Worm (Caenorhabditis elegans) whole organism, L1 larva: ENCODE data around the gene msp-74.
"Not testable (repeated sequence)": the region's sequence is repeated elsewhere in the genome, so short reads cannot be mapped to it uniquely, and the experiment has no call there.

Experiments used
- C04F5.9 ChIP-seq: sonication (generic microtip); optimal IDR thresholded peaks from 2 replicates; lab custom pipeline; 2016; ENCODE audit warnings: missing genetic modification characterization, missing compliant biosample characterization
- F16B12.6 ChIP-seq: fragments of 150-350 bp; optimal IDR thresholded peaks from 2 replicates; lab custom pipeline; 2014; ENCODE audit warnings: missing biosample characterization, missing genetic modification characterization
- aha-1 ChIP-seq: fragments of 150-350 bp; optimal IDR thresholded peaks from 2 replicates; lab custom pipeline; 2014; ENCODE audit warnings: missing biosample characterization, missing genetic modification characterization
- alr-1 ChIP-seq: fragments of 200-800 bp; sonication (Bioruptor generic); optimal IDR thresholded peaks from 2 replicates; lab custom pipeline; 2018; ENCODE audit warnings: borderline replicate concordance, mild to moderate bottlenecking, missing genetic modification characterization, missing compliant biosample characterization
- ceh-63 ChIP-seq: fragments of 200-800 bp; sonication (Bioruptor generic); optimal IDR thresholded peaks from 2 replicates; lab custom pipeline; 2018; ENCODE audit warnings: mild to moderate bottlenecking, missing genetic modification characterization, missing compliant biosample characterization
- ceh-88 ChIP-seq: fragments of 200-800 bp; sonication (Bioruptor generic); IDR thresholded peaks from 2 replicates; pipeline ENCODE4 v1.3.6; 2022; ENCODE audit warnings: missing genetic modification characterization, missing compliant biosample characterization
- dpl-1 ChIP-seq, 3 experiments: fragments of 150-350 bp in 2 of 3; sonication (generic microtip) in 1 of 3; optimal IDR thresholded peaks; 2 replicates each; lab custom pipeline; 2014 to 2017; ENCODE audit warnings: missing biosample characterization in 3 of 3, missing genetic modification characterization in 3 of 3, missing genetic modification reagents in 3 of 3
- dsc-1 ChIP-seq: sonication (generic microtip); optimal IDR thresholded peaks from 2 replicates; lab custom pipeline; 2016; ENCODE audit warnings: mild to moderate bottlenecking, missing genetic modification characterization, missing compliant biosample characterization
- efl-3 ChIP-seq: fragments of 200-800 bp; sonication (Bioruptor generic); optimal IDR thresholded peaks from 2 replicates; lab custom pipeline; 2018; ENCODE audit warnings: mild to moderate bottlenecking, missing genetic modification characterization, missing compliant biosample characterization
- egl-13 ChIP-seq: sonication (generic microtip); optimal IDR thresholded peaks from 2 replicates; lab custom pipeline; 2016; ENCODE audit warnings: missing genotype, missing genetic modification reagents, missing genetic modification characterization, missing compliant biosample characterization
- elt-2 ChIP-seq: sonication (generic microtip); optimal IDR thresholded peaks from 2 replicates; lab custom pipeline; 2016; ENCODE audit warnings: missing genetic modification characterization, mild to moderate bottlenecking, inconsistent platforms, missing compliant biosample characterization, missing genetic modification reagents
- elt-3 ChIP-seq, 6 experiments: fragments of 150-350 bp in 1 of 6; sonication (generic microtip); optimal IDR thresholded peaks; 2 replicates each; lab custom pipeline; 2017 to 2018; ENCODE audit warnings: missing biosample characterization in 6 of 6, missing genetic modification characterization in 6 of 6, inconsistent platforms in 1 of 6
- ets-5 ChIP-seq: fragments of 200-800 bp; sonication (Bioruptor generic); IDR thresholded peaks from 2 replicates; pipeline ENCODE4 v1.3.6; 2022; ENCODE audit warnings: missing genetic modification characterization, missing compliant biosample characterization
- fkh-4 ChIP-seq: sonication (generic microtip); optimal IDR thresholded peaks from 2 replicates; lab custom pipeline; 2016; ENCODE audit warnings: missing compliant biosample characterization, missing genetic modification characterization, borderline replicate concordance
- fos-1 ChIP-seq: fragments of 150-350 bp; optimal IDR thresholded peaks from 2 replicates; lab custom pipeline; 2014; ENCODE audit warnings: missing biosample characterization, missing genetic modification characterization
- grh-1 ChIP-seq: fragments of 200-800 bp; sonication (Bioruptor generic); IDR thresholded peaks from 2 replicates; pipeline ENCODE4 v1.3.6; 2022; ENCODE audit warnings: missing genetic modification reagents, missing genetic modification characterization, missing compliant biosample characterization
- hlh-4 ChIP-seq: sonication (generic microtip); optimal IDR thresholded peaks from 2 replicates; lab custom pipeline; 2016; ENCODE audit warnings: mild to moderate bottlenecking, missing genetic modification characterization, missing compliant biosample characterization
- irx-1 ChIP-seq: sonication (generic microtip); optimal IDR thresholded peaks from 2 replicates; lab custom pipeline; 2016; ENCODE audit warnings: missing genetic modification characterization, missing compliant biosample characterization
- lin-13 ChIP-seq: fragments of 150-350 bp; optimal IDR thresholded peaks from 2 replicates; lab custom pipeline; 2014; ENCODE audit warnings: missing biosample characterization, missing genetic modification reagents, missing genetic modification characterization
- lin-35 ChIP-seq, 2 experiments: fragments of 150-350 bp; optimal IDR thresholded peaks; 2 replicates each; lab custom pipeline; 2014; ENCODE audit warnings: missing biosample characterization in 2 of 2, missing genetic modification characterization in 2 of 2, missing genetic modification reagents in 2 of 2
- lin-39 ChIP-seq: fragments of 150-350 bp; optimal IDR thresholded peaks from 2 replicates; lab custom pipeline; 2014; ENCODE audit warnings: missing biosample characterization, missing genetic modification reagents, missing genetic modification characterization
- lir-3 ChIP-seq: sonication (generic microtip); optimal IDR thresholded peaks from 2 replicates; lab custom pipeline; 2016; ENCODE audit warnings: mild to moderate bottlenecking, missing genetic modification characterization, moderate library complexity, missing compliant biosample characterization; ENCODE audit not compliant: poor library complexity
- lsy-2 ChIP-seq, 2 experiments: fragments of 150-350 bp; optimal IDR thresholded peaks; 2 replicates each; lab custom pipeline; 2014; ENCODE audit warnings: missing biosample characterization in 2 of 2, missing genetic modification characterization in 2 of 2
- mef-2 ChIP-seq: fragments of 150-350 bp; optimal IDR thresholded peaks from 2 replicates; lab custom pipeline; 2014; ENCODE audit warnings: missing biosample characterization, missing genetic modification characterization
- nhr-19 ChIP-seq: fragments of 200-800 bp; sonication (Bioruptor generic); conservative IDR thresholded peaks from 2 replicates; pipeline ENCODE4 v1.3.6; 2022; ENCODE audit warnings: missing genetic modification characterization, missing compliant biosample characterization
- nhr-28 ChIP-seq: fragments of 150-350 bp; optimal IDR thresholded peaks from 2 replicates; lab custom pipeline; 2014; ENCODE audit warnings: missing biosample characterization, missing genetic modification characterization
- nhr-47 ChIP-seq: sonication (generic microtip); optimal IDR thresholded peaks from 2 replicates; lab custom pipeline; 2016; ENCODE audit warnings: mild to moderate bottlenecking, missing genetic modification characterization, moderate library complexity, missing compliant biosample characterization
- nhr-76 ChIP-seq: sonication (generic microtip); optimal IDR thresholded peaks from 2 replicates; lab custom pipeline; 2017; ENCODE audit warnings: missing biosample characterization, missing genetic modification characterization
- nhr-77 ChIP-seq: fragments of 150-350 bp; optimal IDR thresholded peaks from 2 replicates; lab custom pipeline; 2014; ENCODE audit warnings: missing biosample characterization, missing genetic modification characterization
- pag-3 ChIP-seq: sonication (generic microtip); optimal IDR thresholded peaks from 2 replicates; lab custom pipeline; 2017; ENCODE audit warnings: missing genetic modification characterization, mild to moderate bottlenecking, missing compliant biosample characterization, antibody characterized with exemption, borderline replicate concordance; ENCODE audit not compliant: insufficient read depth
- pqm-1 ChIP-seq: sonication (generic microtip); optimal IDR thresholded peaks from 3 replicates; lab custom pipeline; 2017; ENCODE audit warnings: missing biosample characterization, missing genetic modification characterization
- rnt-1 ChIP-seq: sonication (generic microtip); optimal IDR thresholded peaks from 2 replicates; lab custom pipeline; 2016; ENCODE audit warnings: mild to moderate bottlenecking, missing genetic modification characterization, moderate library complexity, missing compliant biosample characterization
- sox-4 ChIP-seq: sonication (generic microtip); optimal IDR thresholded peaks from 2 replicates; lab custom pipeline; 2016; ENCODE audit warnings: missing genetic modification characterization, missing compliant biosample characterization
- sup-37 ChIP-seq: fragments of 200-800 bp; sonication (Bioruptor generic); optimal IDR thresholded peaks from 2 replicates; lab custom pipeline; 2018; ENCODE audit warnings: mild to moderate bottlenecking, missing genetic modification characterization, missing compliant biosample characterization
- tbx-2 ChIP-seq: sonication (generic microtip); optimal IDR thresholded peaks from 2 replicates; lab custom pipeline; 2016; ENCODE audit warnings: missing genetic modification characterization, missing compliant biosample characterization
- unc-130 ChIP-seq: fragments of 150-350 bp; optimal IDR thresholded peaks from 2 replicates; lab custom pipeline; 2017; ENCODE audit warnings: missing biosample characterization, missing genetic modification characterization, inconsistent platforms
- unc-86 ChIP-seq: sonication (generic microtip); optimal IDR thresholded peaks from 2 replicates; lab custom pipeline; 2016; ENCODE audit warnings: missing genetic modification characterization, missing compliant biosample characterization
- vab-15 ChIP-seq: sonication (generic microtip); optimal IDR thresholded peaks from 2 replicates; lab custom pipeline; 2017; ENCODE audit warnings: missing genotype, mild to moderate bottlenecking, missing genetic modification characterization, missing compliant biosample characterization
- zag-1 ChIP-seq: fragments of 150-350 bp; optimal IDR thresholded peaks from 2 replicates; lab custom pipeline; 2014; ENCODE audit warnings: missing biosample characterization, missing genetic modification characterization

The msp-74 gene

ce11 chrII:5115235-5115634 lies at the start of gene msp-74:
Gene msp-74 (minus strand): TSS chrII:5115335.
- not testable (repeated sequence) for TF ChIP-seq sup-37 (GFP tag; lab: Kevin White, UChicago); hlh-4 (tag; lab: Kevin White, UChicago); ceh-63 (GFP tag; lab: Kevin White, UChicago)

- TF ChIP-seq elt-3 (tag; optimal IDR thresholded peaks at IDR 0.05; lab: Kevin White, UChicago): no peak
Measured at ce11 chrII:5163283-5163682, 48.1 kb upstream of the msp-74 start, which contains the start of gene srb-5. Gene srb-5 (minus strand): TSS chrII:5163383.

- TF ChIP-seq lin-13 (GFP tag; lab: Kevin White, UChicago) (no peak), dsc-1 (tag; lab: Kevin White, UChicago) (no peak), nhr-77 (tag; lab: Kevin White, UChicago) (no peak), nhr-76 (tag; lab: Kevin White, UChicago) (no peak), lir-3 (no peak), zag-1 (tag; lab: Kevin White, UChicago) (no peak), pag-3 (tag; lab: Kevin White, UChicago) (no peak), lin-39 (tag; lab: Kevin White, UChicago) (no peak), efl-3 (GFP tag; lab: Kevin White, UChicago) (no peak), dpl-1 (GFP tag; optimal IDR thresholded peaks at IDR 0.05; lab: Kevin White, UChicago) (no peak), alr-1 (tag; lab: Kevin White, UChicago) (no peak), irx-1 (no peak), ets-5 (no peak), fkh-4 (tag; lab: Kevin White, UChicago) (no peak)
Measured at ce11 chrII:5161102-5161501, 46.0 kb upstream of the msp-74 start, which contains the start of gene C27D6.11. Gene C27D6.11 (minus strand): TSS chrII:5161202.

- not testable (repeated sequence) for TF ChIP-seq sox-4 (tag; lab: Kevin White, UChicago); lsy-2 (tag; optimal IDR thresholded peaks at IDR 0.05; lab: Kevin White, UChicago); fos-1 (tag; lab: Kevin White, UChicago)
Measured at ce11 chrII:5158774-5159173, 43.6 kb upstream of the msp-74 start, which contains the start of gene F58A6.9. Gene F58A6.9 (minus strand): TSS chrII:5158874.

- TF ChIP-seq dsc-1 (tag; lab: Kevin White, UChicago) (no peak), unc-86 (no peak), egl-13 (no peak), tbx-2 (tag; lab: Kevin White, UChicago) (no peak), pqm-1 (no peak), ets-5 (no peak), nhr-47 (tag; lab: Kevin White, UChicago) (no peak), F16B12.6 (tag; lab: Kevin White, UChicago) (no peak), lin-35 (GFP tag; optimal IDR thresholded peaks at IDR 0.05; lab: Kevin White, UChicago) (no peak), C04F5.9 (tag; lab: Kevin White, UChicago) (no peak), vab-15 (no peak), mef-2 (tag; lab: Kevin White, UChicago) (no peak), aha-1 (tag; lab: Kevin White, UChicago) (no peak)
Measured at ce11 chrII:5157525-5157924, 42.4 kb upstream of the msp-74 start, which contains the start of gene srb-13. Gene srb-13 (minus strand): TSS chrII:5157625.

- TF ChIP-seq nhr-28 (tag; lab: Kevin White, UChicago) (no peak), lin-13 (GFP tag; lab: Kevin White, UChicago) (no peak), nhr-19 (GFP tag; lab: Robert Waterston, UW) (no peak), ceh-88 (GFP tag; lab: Robert Waterston, UW) (no peak), unc-130 (no peak), rnt-1 (tag; lab: Kevin White, UChicago) (no peak), F16B12.6 (tag; lab: Kevin White, UChicago) (no peak), elt-2 (no peak), grh-1 (no peak)
Measured at ce11 chrII:5156983-5157382, 41.8 kb upstream of the msp-74 start, which contains the start of gene msp-45. Gene msp-45 (minus strand): TSS chrII:5157083.
